Worm (Caenorhabditis elegans): ENCODE results near the gene fbxa-166.

DNA sequence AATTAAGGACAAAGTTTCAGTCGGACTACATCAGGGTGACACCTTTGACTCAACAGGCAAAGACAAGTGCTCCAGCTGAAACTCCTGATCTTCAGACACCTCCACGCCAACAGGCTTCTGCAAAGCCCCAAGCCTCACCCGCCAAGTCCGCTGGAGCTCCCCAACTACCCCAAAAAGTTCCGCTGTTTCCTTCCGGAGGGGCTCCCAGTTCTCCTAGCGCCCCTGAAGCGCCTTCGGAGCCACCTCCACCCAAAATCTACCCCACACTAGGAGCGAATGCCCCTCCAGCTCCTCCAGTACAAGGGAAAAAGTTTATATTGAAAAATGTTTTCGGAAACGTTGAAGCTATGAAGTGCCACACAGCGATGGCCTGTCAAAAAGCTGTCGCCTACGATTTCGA lies 15.8 kb downstream of the fbxa-166 start:
- TF ChIP-seq hrde-1 (tag; optimal IDR thresholded peaks at IDR 0.05; ENCODE audit: borderline replicate concordance) (no peak), hmg-20 (GFP tag; IDR thresholded peaks at IDR 0.05) (no peak), ama-1 (optimal IDR thresholded peaks at IDR 0.05) (no peak), ama-1 (GFP tag; optimal IDR thresholded peaks at IDR 0.05) (no peak), nfyb-1 (GFP tag; IDR thresholded peaks at IDR 0.05) (no peak), C17E4.6 (GFP tag; IDR thresholded peaks at IDR 0.05) (no peak), ceh-58 (GFP tag; IDR thresholded peaks at IDR 0.05) (no peak), ceh-40 (GFP tag; IDR thresholded peaks at IDR 0.05) (no peak), madf-3 (GFP tag; IDR thresholded peaks at IDR 0.05) (no peak), zim-3 (tag; optimal IDR thresholded peaks at IDR 0.05) (no peak), efl-1 (GFP tag; optimal IDR thresholded peaks at IDR 0.05) (no peak), snpc-1.3 (tag; optimal IDR thresholded peaks at IDR 0.05; ENCODE audit: insufficient read depth) (no peak), pbrm-1 (GFP tag; IDR thresholded peaks at IDR 0.05) (no peak), unc-62 (GFP tag; optimal IDR thresholded peaks at IDR 0.05) (no peak)
